Worm (Caenorhabditis elegans): Measurements from ENCODE around the gene mrps-7.

DNA sequence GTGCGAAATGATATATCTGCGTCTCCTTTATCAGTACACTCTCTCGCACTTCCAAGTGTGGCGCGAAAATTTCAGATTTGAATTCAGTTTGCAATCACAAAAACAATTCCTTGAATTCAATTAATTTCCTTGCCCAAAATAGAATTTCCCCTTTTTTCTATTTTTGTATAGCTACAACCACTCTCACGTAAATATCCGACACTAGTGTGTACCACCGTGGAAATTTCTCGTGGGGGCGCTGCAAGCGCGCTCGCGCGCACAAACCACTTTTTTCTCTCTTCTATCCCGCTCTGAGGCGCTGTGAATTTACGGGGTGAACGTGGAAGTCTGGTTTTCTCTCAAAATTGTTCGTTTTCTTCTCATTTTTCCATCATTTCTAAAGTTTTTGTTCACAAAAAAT is 14.0 kb upstream of the mrps-7 start, which contains the start of gene Y57G11C.8:
- TF ChIP-seq aha-1 (tag; optimal IDR thresholded peaks at IDR 0.05), result no peak
- no peak for TF ChIP-seq C04F5.9 (tag; optimal IDR thresholded peaks at IDR 0.05)
- TF ChIP-seq lin-35 (GFP tag; optimal IDR thresholded peaks at IDR 0.05), result no peak

Data from whole organism, L1 larva.